Worm (Caenorhabditis elegans) whole organism, young adult: ENCODE data around the gene F17H10.2.

Source experiments
- B0035.1 ChIP-seq: sonication (generic microtip); optimal IDR thresholded peaks from 2 replicates; lab custom pipeline; 2016; ENCODE audit warnings: missing genetic modification characterization, mild to moderate bottlenecking, missing compliant biosample characterization, missing genotype, missing genetic modification reagents
- F23B12.7 ChIP-seq: sonication (generic microtip); optimal IDR thresholded peaks from 2 replicates; lab custom pipeline; 2017; ENCODE audit warnings: missing genetic modification characterization, mild to moderate bottlenecking, missing compliant biosample characterization, antibody characterized with exemption, moderate library complexity; ENCODE audit not compliant: insufficient read depth
- F55B11.4 ChIP-seq: sonication (generic microtip); optimal IDR thresholded peaks from 2 replicates; lab custom pipeline; 2016; ENCODE audit warnings: missing compliant biosample characterization, missing genetic modification characterization, borderline replicate concordance; ENCODE audit not compliant: insufficient read depth
- K11D2.4 ChIP-seq: fragments of 200-800 bp; sonication (Bioruptor generic); IDR thresholded peaks from 2 replicates; pipeline ENCODE4 v1.3.6; 2022; ENCODE audit warnings: missing genetic modification reagents, missing genetic modification characterization, missing compliant biosample characterization
- K12H6.12 ChIP-seq: fragments of 200-800 bp; sonication (Bioruptor generic); optimal IDR thresholded peaks from 2 replicates; lab custom pipeline; 2018; ENCODE audit warnings: mild to moderate bottlenecking, missing genetic modification characterization, missing compliant biosample characterization
- T07F8.4 ChIP-seq: sonication (generic microtip); optimal IDR thresholded peaks from 2 replicates; lab custom pipeline; 2016; ENCODE audit warnings: mild to moderate bottlenecking, missing genetic modification characterization, moderate library complexity, missing compliant biosample characterization
- Y53G8AR.9 ChIP-seq: fragments of 200-800 bp; sonication (Bioruptor generic); conservative IDR thresholded peaks from 2 replicates; pipeline ENCODE4 v1.3.6; 2022; ENCODE audit warnings: missing genetic modification reagents, missing genetic modification characterization, missing compliant biosample characterization
- Y95B8A.8 ChIP-seq: fragments of 200-800 bp; sonication (Bioruptor generic); IDR thresholded peaks from 2 replicates; pipeline ENCODE4 v1.3.6; 2022; ENCODE audit warnings: missing genetic modification reagents, missing genetic modification characterization, missing compliant biosample characterization
- ZK185.1 ChIP-seq: sonication (generic microtip); optimal IDR thresholded peaks from 2 replicates; lab custom pipeline; 2016; ENCODE audit warnings: mild to moderate bottlenecking, missing genetic modification characterization, missing compliant biosample characterization; ENCODE audit not compliant: poor library complexity, severe bottlenecking
- ama-1 ChIP-seq, 3 experiments: fragments of 150-350 bp in 1 of 3; sonication (generic microtip) in 2 of 3; optimal IDR thresholded peaks; 2 replicates each; lab custom pipeline; 2014 to 2018; ENCODE audit warnings: missing biosample characterization in 2 of 3, missing genetic modification characterization in 2 of 3, missing genetic modification reagents in 2 of 3
- aptf-3 ChIP-seq: fragments of 200-800 bp; sonication (Bioruptor generic); IDR thresholded peaks from 2 replicates; pipeline ENCODE4 v1.3.6; 2022; ENCODE audit warnings: missing genetic modification characterization, missing compliant biosample characterization
- atf-7 ChIP-seq: sonication (generic microtip); optimal IDR thresholded peaks from 2 replicates; lab custom pipeline; 2017; ENCODE audit warnings: mild to moderate bottlenecking, missing genetic modification characterization, missing compliant biosample characterization
- bed-2 ChIP-seq: fragments of 200-800 bp; sonication (Bioruptor generic); IDR thresholded peaks from 2 replicates; pipeline ENCODE4 v1.3.6; 2022; ENCODE audit warnings: missing genetic modification reagents, missing genetic modification characterization, missing compliant biosample characterization
- cebp-1 ChIP-seq, 2 experiments: fragments of 200-800 bp in 1 of 2; sonication (Bioruptor generic) in 1 of 2; sonication (generic microtip) in 1 of 2; IDR thresholded peaks in 1 of 2; optimal IDR thresholded peaks in 1 of 2; 2 replicates each; pipeline versions ENCODE4 v1.3.6 to Lab custom; 2017 to 2022; ENCODE audit warnings: missing compliant biosample characterization in 2 of 2, missing genetic modification characterization in 2 of 2, mild to moderate bottlenecking in 1 of 2, missing genetic modification reagents in 1 of 2, moderate library complexity in 1 of 2
- cebp-2 ChIP-seq: fragments of 200-800 bp; sonication (Bioruptor generic); IDR thresholded peaks from 2 replicates; pipeline ENCODE4 v1.3.6; 2022; ENCODE audit warnings: missing genetic modification characterization, missing compliant biosample characterization
- ceh-100 ChIP-seq: fragments of 200-800 bp; sonication (Bioruptor generic); IDR thresholded peaks from 2 replicates; pipeline ENCODE4 v1.3.6; 2022; ENCODE audit warnings: missing genetic modification reagents, missing genetic modification characterization, missing compliant biosample characterization
- ceh-27 ChIP-seq: fragments of 200-800 bp; sonication (Bioruptor generic); optimal IDR thresholded peaks from 2 replicates; lab custom pipeline; 2018; ENCODE audit warnings: mild to moderate bottlenecking, missing genetic modification characterization, moderate library complexity, missing compliant biosample characterization
- chd-7 ChIP-seq: sonication (generic microtip); optimal IDR thresholded peaks from 2 replicates; lab custom pipeline; 2016; ENCODE audit warnings: mild to moderate bottlenecking, missing genetic modification characterization, moderate library complexity, missing compliant biosample characterization
- dox-1 ChIP-seq: fragments of 200-800 bp; sonication (Bioruptor generic); IDR thresholded peaks from 2 replicates; pipeline ENCODE4 v1.3.6; 2022; ENCODE audit warnings: missing genetic modification reagents, missing genetic modification characterization, missing compliant biosample characterization
- egl-44 ChIP-seq: fragments of 200-800 bp; sonication (Bioruptor generic); IDR thresholded peaks from 2 replicates; pipeline ENCODE4 v1.3.6; 2022; ENCODE audit warnings: missing genetic modification reagents, missing genetic modification characterization, missing compliant biosample characterization
- ekl-4 ChIP-seq: fragments of 200-800 bp; sonication (Bioruptor generic); IDR thresholded peaks from 2 replicates; pipeline ENCODE4 v1.3.6; 2022; ENCODE audit warnings: missing genetic modification reagents, missing genetic modification characterization, missing compliant biosample characterization
- him-1 ChIP-seq: sonication (generic microtip); optimal IDR thresholded peaks from 2 replicates; lab custom pipeline; 2016; ENCODE audit warnings: missing genotype, missing genetic modification reagents, missing genetic modification characterization, missing compliant biosample characterization
- hmg-1.2 ChIP-seq: fragments of 200-800 bp; sonication (Bioruptor generic); IDR thresholded peaks from 2 replicates; pipeline ENCODE4 v1.3.6; 2022; ENCODE audit warnings: missing genetic modification reagents, missing genetic modification characterization, missing compliant biosample characterization
- let-526 ChIP-seq: fragments of 200-800 bp; sonication (Bioruptor generic); IDR thresholded peaks from 2 replicates; pipeline ENCODE4 v1.3.6; 2022; ENCODE audit warnings: missing genetic modification reagents, missing genetic modification characterization, missing compliant biosample characterization
- let-607 ChIP-seq, 2 experiments: fragments of 200-800 bp in 1 of 2; sonication (Bioruptor generic) in 1 of 2; sonication (generic microtip) in 1 of 2; optimal IDR thresholded peaks; 2 replicates each; lab custom pipeline; 2016 to 2018; ENCODE audit warnings: mild to moderate bottlenecking in 2 of 2, missing compliant biosample characterization in 2 of 2, missing genetic modification characterization in 2 of 2, moderate library complexity in 2 of 2, missing genotype in 1 of 2
- lin-26 ChIP-seq: fragments of 200-800 bp; sonication (Bioruptor generic); IDR thresholded peaks from 2 replicates; pipeline ENCODE4 v1.3.6; 2022; ENCODE audit warnings: missing genetic modification reagents, missing genetic modification characterization, missing compliant biosample characterization
- lin-40 ChIP-seq: sonication (generic microtip); optimal IDR thresholded peaks from 2 replicates; lab custom pipeline; 2016; ENCODE audit warnings: missing genetic modification characterization, mild to moderate bottlenecking, missing compliant biosample characterization, missing genotype, missing genetic modification reagents
- lin-54 ChIP-seq: fragments of 200-800 bp; sonication (Bioruptor generic); optimal IDR thresholded peaks from 2 replicates; lab custom pipeline; 2018; ENCODE audit warnings: mild to moderate bottlenecking, missing genetic modification characterization, missing compliant biosample characterization
- lir-1 ChIP-seq: fragments of 200-800 bp; sonication (Bioruptor generic); conservative IDR thresholded peaks from 2 replicates; pipeline ENCODE4 v1.3.6; 2022; ENCODE audit warnings: missing genetic modification reagents, missing genetic modification characterization, missing compliant biosample characterization
- lsl-1 ChIP-seq: fragments of 200-800 bp; sonication (Bioruptor generic); optimal IDR thresholded peaks from 2 replicates; lab custom pipeline; 2018; ENCODE audit warnings: mild to moderate bottlenecking, missing genetic modification characterization, moderate library complexity, missing compliant biosample characterization
- madf-10 ChIP-seq: sonication (generic microtip); optimal IDR thresholded peaks from 2 replicates; lab custom pipeline; 2016; ENCODE audit warnings: mild to moderate bottlenecking, missing genetic modification characterization, missing compliant biosample characterization
- madf-8 ChIP-seq: fragments of 200-800 bp; sonication (Bioruptor generic); conservative IDR thresholded peaks from 2 replicates; pipeline ENCODE4 v1.3.6; 2022; ENCODE audit warnings: missing genetic modification reagents, missing genetic modification characterization, missing compliant biosample characterization
- mcd-1 ChIP-seq: fragments of 200-800 bp; sonication (Bioruptor generic); IDR thresholded peaks from 2 replicates; pipeline ENCODE4 v1.3.6; 2022; ENCODE audit warnings: missing genetic modification reagents, missing genetic modification characterization, missing compliant biosample characterization
- nfya-1 ChIP-seq: sonication (generic microtip); optimal IDR thresholded peaks from 2 replicates; lab custom pipeline; 2017; ENCODE audit warnings: antibody characterized with exemption, missing compliant biosample characterization, missing genetic modification characterization, borderline replicate concordance; ENCODE audit not compliant: insufficient read depth
- nfyb-1 ChIP-seq: fragments of 200-800 bp; sonication (Bioruptor generic); IDR thresholded peaks from 2 replicates; pipeline ENCODE4 v1.3.6; 2022; ENCODE audit warnings: missing genetic modification reagents, missing genetic modification characterization, missing compliant biosample characterization
- nhr-80 ChIP-seq: sonication (generic microtip); optimal IDR thresholded peaks from 2 replicates; lab custom pipeline; 2016; ENCODE audit warnings: missing genetic modification characterization, missing compliant biosample characterization
- pha-4 ChIP-seq: fragments of 150-350 bp; sonication (generic microtip); optimal IDR thresholded peaks from 2 replicates; lab custom pipeline; 2014; ENCODE audit warnings: missing biosample characterization, missing genetic modification reagents, missing genetic modification characterization
- repo-1 ChIP-seq: sonication (generic microtip); optimal IDR thresholded peaks from 2 replicates; lab custom pipeline; 2017; ENCODE audit warnings: mild to moderate bottlenecking, missing genetic modification characterization, missing compliant biosample characterization
- somi-1 ChIP-seq: fragments of 200-800 bp; sonication (Bioruptor generic); optimal IDR thresholded peaks from 2 replicates; lab custom pipeline; 2018; ENCODE audit warnings: mild to moderate bottlenecking, missing genetic modification characterization, missing compliant biosample characterization
- tbp1 ChIP-seq: fragments of 200-800 bp; sonication (Bioruptor generic); optimal IDR thresholded peaks from 2 replicates; lab custom pipeline; 2018; ENCODE audit warnings: mild to moderate bottlenecking, missing genetic modification characterization, missing compliant biosample characterization
- zfh-2 ChIP-seq: fragments of 200-800 bp; sonication (Bioruptor generic); conservative IDR thresholded peaks from 2 replicates; pipeline ENCODE4 v1.3.6; 2022; ENCODE audit warnings: missing genetic modification reagents, missing genetic modification characterization, missing compliant biosample characterization
- ztf-26 ChIP-seq: sonication (generic microtip); optimal IDR thresholded peaks from 2 replicates; lab custom pipeline; 2017; ENCODE audit warnings: missing genetic modification characterization, missing compliant biosample characterization
- ztf-28 ChIP-seq: fragments of 200-800 bp; sonication (Bioruptor generic); IDR thresholded peaks from 2 replicates; pipeline ENCODE4 v1.3.6; 2022; ENCODE audit warnings: missing genetic modification reagents, missing genetic modification characterization, missing compliant biosample characterization
- ztf-6 ChIP-seq: fragments of 200-800 bp; sonication (Bioruptor generic); IDR thresholded peaks from 2 replicates; pipeline ENCODE4 v1.3.6; 2022; ENCODE audit warnings: missing genetic modification reagents, missing genetic modification characterization, missing compliant biosample characterization

The F17H10.2 gene

DNA sequence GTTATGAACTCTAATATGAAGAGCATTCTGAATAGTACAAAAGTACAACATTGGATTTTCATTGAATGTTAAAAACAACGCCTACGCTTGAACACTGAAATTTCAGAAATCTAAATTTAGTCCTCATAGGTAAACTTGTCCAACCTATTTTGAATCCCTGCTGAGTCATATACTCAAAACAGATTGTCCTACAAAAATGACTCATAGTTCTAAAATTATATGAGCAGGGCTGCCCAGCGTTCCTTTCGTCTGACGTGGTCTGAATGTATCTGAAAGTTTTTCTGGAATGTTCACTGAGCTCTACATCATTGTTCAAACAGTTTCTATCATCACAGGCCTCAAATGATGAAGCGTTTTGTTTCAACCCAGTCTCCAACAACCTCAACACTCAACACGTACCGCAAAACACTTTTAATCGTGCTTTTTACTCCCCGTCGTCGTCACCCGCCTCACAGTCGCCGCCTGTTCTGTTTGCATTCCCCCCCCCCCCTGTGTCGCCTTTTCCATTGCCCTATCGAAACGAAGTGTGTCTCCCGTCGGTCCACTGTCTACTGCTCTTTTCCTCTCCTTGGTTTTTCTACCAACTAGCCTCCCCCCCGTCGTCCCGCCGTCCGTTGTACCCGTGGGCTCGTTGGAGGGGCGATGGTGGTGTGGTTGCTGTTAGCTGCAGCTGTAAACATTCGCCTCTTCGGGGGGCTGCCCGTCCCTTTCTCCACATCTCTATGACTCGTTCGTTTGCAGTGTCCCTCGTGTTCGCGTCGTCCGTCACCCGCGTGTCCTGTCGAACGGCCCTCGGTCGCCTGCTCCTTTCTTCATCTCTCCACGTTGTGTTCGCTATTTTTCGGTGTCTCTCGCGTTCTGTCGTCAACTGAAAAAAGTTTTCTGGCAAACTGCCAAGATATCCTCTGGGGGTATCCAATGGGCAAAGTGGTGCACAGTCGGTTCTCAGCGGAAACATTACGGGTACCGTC is 30.5 kb downstream of the F17H10.2 start (continued):
- TF ChIP-seq let-607 (tag; optimal IDR thresholded peaks at IDR 0.05; lab: Kevin White, UChicago) (no peak), nhr-80 (tag; lab: Kevin White, UChicago) (peak; percentile 92), ekl-4 (GFP tag; lab: Robert Waterston, UW) (peak; percentile 44), K12H6.12 (tag; lab: Kevin White, UChicago) (peak; percentile 46), repo-1 (tag; lab: Kevin White, UChicago) (peak; percentile 29), lir-1 (GFP tag; lab: Robert Waterston, UW) (peak; percentile 45; the same call in 1 of the 2 replicates), ceh-27 (GFP tag; lab: Kevin White, UChicago) (peak; percentile 23), nfya-1 (tag; lab: Kevin White, UChicago) (no peak), ztf-6 (GFP tag; lab: Robert Waterston, UW) (no peak), tbp1 (GFP tag; lab: Kevin White, UChicago) (peak; percentile 13), T07F8.4 (tag; lab: Kevin White, UChicago) (peak; percentile 2), lin-40 (tag; lab: Kevin White, UChicago) (peak; percentile 60), let-526 (no peak), F55B11.4 (no peak), cebp-1 (GFP tag; IDR thresholded peaks at IDR 0.05; lab: Robert Waterston, UW) (0 out of 2 replicates have a peak, but pooled peaks have one; percentile 16), cebp-1 (tag; optimal IDR thresholded peaks at IDR 0.05; lab: Kevin White, UChicago) (peak; percentile 79), ZK185.1 (tag; lab: Kevin White, UChicago) (peak; percentile 2), K11D2.4 (GFP tag; lab: Robert Waterston, UW) (peak; percentile 57; the same call in 1 of the 2 replicates), him-1 (no peak), atf-7 (tag; lab: Kevin White, UChicago) (peak; percentile 71), hmg-1.2 (GFP tag; lab: Robert Waterston, UW) (peak; percentile 50; the same call in 1 of the 2 replicates), lin-26 (0 out of 2 replicates have a peak, but pooled peaks have one; percentile 26), ceh-100 (no peak), nfyb-1 (GFP tag; lab: Robert Waterston, UW) (peak; percentile 78; the same call in 1 of the 2 replicates), somi-1 (GFP tag; lab: Kevin White, UChicago) (peak; percentile 15), madf-10 (tag; lab: Kevin White, UChicago) (peak; percentile 16), cebp-2 (GFP tag; lab: Robert Waterston, UW) (no peak; the same call in 1 of the 2 replicates), lsl-1 (GFP tag; lab: Kevin White, UChicago) (no peak), madf-8 (GFP tag; lab: Robert Waterston, UW) (no peak), Y53G8AR.9 (0 out of 2 replicates have a peak, but pooled peaks have one; percentile 14), dox-1 (GFP tag; lab: Robert Waterston, UW) (peak; percentile 83), lin-54 (GFP tag; lab: Kevin White, UChicago) (no peak), aptf-3 (GFP tag; lab: Robert Waterston, UW) (0 out of 2 replicates have a peak, but pooled peaks have one; percentile 34), ama-1 (optimal IDR thresholded peaks at IDR 0.05; lab: Kevin White, UChicago) (peak; percentile 92), ama-1 (GFP tag; optimal IDR thresholded peaks at IDR 0.05; lab: Kevin White, UChicago) (no peak), zfh-2 (GFP tag; lab: Robert Waterston, UW) (peak; percentile 99), ztf-26 (tag; lab: Kevin White, UChicago) (peak; percentile 12), Y95B8A.8 (0 out of 2 replicates have a peak, but pooled peaks have one; percentile 28), mcd-1 (GFP tag; lab: Robert Waterston, UW) (peak; percentile 66), B0035.1 (tag; lab: Kevin White, UChicago) (no peak), egl-44 (GFP tag; lab: Robert Waterston, UW) (no peak; the same call in 1 of the 2 replicates), chd-7 (tag; lab: Kevin White, UChicago) (peak; percentile 47), F23B12.7 (tag; lab: Kevin White, UChicago) (peak; percentile 18), ztf-28 (GFP tag; lab: Robert Waterston, UW) (no peak), bed-2 (no peak), pha-4 (tag; lab: Kevin White, UChicago) (peak; percentile 1)
